Worm (Caenorhabditis elegans) whole organism, L3 larva: ENCODE measurements around the gene ZK637.15.

Experiments used
- ZK546.5 ChIP-seq: sonication (generic microtip); optimal IDR thresholded peaks from 2 replicates; lab custom pipeline; 2017; ENCODE audit warnings: missing biosample characterization, missing genetic modification characterization
- aly-2 ChIP-seq: fragments of 150-350 bp; optimal IDR thresholded peaks from 2 replicates; lab custom pipeline; 2014; ENCODE audit warnings: missing biosample characterization, missing genetic modification characterization
- ama-1 ChIP-seq: fragments of 150-350 bp; optimal IDR thresholded peaks from 2 replicates; lab custom pipeline; 2018
- ceh-16 ChIP-seq: sonication (generic microtip); optimal IDR thresholded peaks from 2 replicates; lab custom pipeline; 2017; ENCODE audit warnings: missing biosample characterization, missing genetic modification characterization
- ceh-28 ChIP-seq: fragments of 150-350 bp; optimal IDR thresholded peaks from 2 replicates; lab custom pipeline; 2014; ENCODE audit warnings: missing biosample characterization, missing genetic modification reagents, missing genetic modification characterization
- ceh-82 ChIP-seq: fragments of 150-350 bp; optimal IDR thresholded peaks from 2 replicates; lab custom pipeline; 2014; ENCODE audit warnings: missing biosample characterization, missing genetic modification characterization
- ceh-9 ChIP-seq: sonication (generic microtip); optimal IDR thresholded peaks from 2 replicates; lab custom pipeline; 2018; ENCODE audit warnings: missing biosample characterization, missing genetic modification characterization
- daf-12 ChIP-seq: fragments of 150-350 bp; optimal IDR thresholded peaks from 2 replicates; lab custom pipeline; 2014; ENCODE audit warnings: missing biosample characterization, missing genetic modification reagents, missing genetic modification characterization
- egl-27 ChIP-seq: sonication (generic microtip); optimal IDR thresholded peaks from 4 replicates; lab custom pipeline; 2017; ENCODE audit warnings: missing biosample characterization, missing genetic modification reagents, missing genetic modification characterization
- egl-5 ChIP-seq: fragments of 150-350 bp; optimal IDR thresholded peaks from 2 replicates; lab custom pipeline; 2017; ENCODE audit warnings: missing biosample characterization, missing genetic modification reagents, missing genetic modification characterization, inconsistent platforms
- elt-1 ChIP-seq: fragments of 150-350 bp; optimal IDR thresholded peaks from 2 replicates; lab custom pipeline; 2014; ENCODE audit warnings: missing biosample characterization, missing genetic modification characterization
- elt-2 ChIP-seq: sonication (generic microtip); optimal IDR thresholded peaks from 2 replicates; lab custom pipeline; 2016; ENCODE audit warnings: missing genetic modification reagents, mild to moderate bottlenecking, missing genetic modification characterization, missing compliant biosample characterization
- elt-3 ChIP-seq, 3 experiments: fragments of 150-350 bp in 1 of 3; sonication (generic microtip) in 2 of 3; optimal IDR thresholded peaks; 2 replicates in 2 of 3; 4 replicates in 1 of 3; lab custom pipeline; 2014 to 2017; ENCODE audit warnings: missing biosample characterization in 3 of 3, missing genetic modification characterization in 3 of 3
- eor-1 ChIP-seq, 2 experiments: fragments of 150-350 bp; optimal IDR thresholded peaks; 2 replicates each; lab custom pipeline; 2014 to 2018; ENCODE audit warnings: missing biosample characterization in 2 of 2, missing genetic modification characterization in 2 of 2
- fkh-10 ChIP-seq: sonication (generic microtip); optimal IDR thresholded peaks from 2 replicates; lab custom pipeline; 2017; ENCODE audit warnings: missing biosample characterization, missing genetic modification reagents, missing genetic modification characterization
- fos-1 ChIP-seq: fragments of 150-350 bp; optimal IDR thresholded peaks from 2 replicates; lab custom pipeline; 2014; ENCODE audit warnings: missing biosample characterization, missing genetic modification characterization
- hmg-11 ChIP-seq: sonication (generic microtip); optimal IDR thresholded peaks from 2 replicates; lab custom pipeline; 2016; ENCODE audit warnings: missing genetic modification characterization, missing compliant biosample characterization
- jun-1 ChIP-seq: fragments of 150-350 bp; optimal IDR thresholded peaks from 2 replicates; lab custom pipeline; 2014; ENCODE audit warnings: missing biosample characterization, missing genetic modification reagents, missing genetic modification characterization
- lin-15B ChIP-seq: fragments of 150-350 bp; optimal IDR thresholded peaks from 2 replicates; lab custom pipeline; 2014; ENCODE audit warnings: missing biosample characterization, missing genetic modification characterization
- lin-39 ChIP-seq: fragments of 150-350 bp; optimal IDR thresholded peaks from 2 replicates; lab custom pipeline; 2018; ENCODE audit warnings: missing biosample characterization, missing genetic modification reagents, missing genetic modification characterization
- lsy-12 ChIP-seq: sonication (generic microtip); optimal IDR thresholded peaks from 2 replicates; lab custom pipeline; 2016; ENCODE audit warnings: mild to moderate bottlenecking, missing genetic modification characterization, missing compliant biosample characterization
- mdl-1 ChIP-seq: fragments of 150-350 bp; optimal IDR thresholded peaks from 2 replicates; lab custom pipeline; 2014; ENCODE audit warnings: missing biosample characterization, missing genetic modification characterization
- mml-1 ChIP-seq: fragments of 150-350 bp; sonication (generic microtip); optimal IDR thresholded peaks from 3 replicates; lab custom pipeline; 2014; ENCODE audit warnings: missing biosample characterization, missing genetic modification characterization
- nfya-1 ChIP-seq: sonication (generic microtip); optimal IDR thresholded peaks from 2 replicates; lab custom pipeline; 2017; ENCODE audit warnings: missing genetic modification characterization, mild to moderate bottlenecking, missing compliant biosample characterization, antibody characterized with exemption, moderate library complexity; ENCODE audit not compliant: insufficient read depth
- nhr-11 ChIP-seq: fragments of 150-350 bp; optimal IDR thresholded peaks from 2 replicates; lab custom pipeline; 2014; ENCODE audit warnings: missing biosample characterization, missing genetic modification characterization
- nhr-12 ChIP-seq: fragments of 150-350 bp; optimal IDR thresholded peaks from 2 replicates; lab custom pipeline; 2014; ENCODE audit warnings: missing biosample characterization, missing genetic modification characterization
- nhr-23 ChIP-seq: fragments of 150-350 bp; optimal IDR thresholded peaks from 2 replicates; lab custom pipeline; 2014; ENCODE audit warnings: missing biosample characterization, missing genetic modification reagents, missing genetic modification characterization
- nhr-237 ChIP-seq: fragments of 150-350 bp; optimal IDR thresholded peaks from 2 replicates; lab custom pipeline; 2014; ENCODE audit warnings: missing biosample characterization, missing genetic modification characterization
- nhr-25 ChIP-seq: sonication (generic microtip); optimal IDR thresholded peaks from 2 replicates; lab custom pipeline; 2017; ENCODE audit warnings: missing biosample characterization, missing genetic modification characterization
- nhr-28 ChIP-seq: fragments of 150-350 bp; optimal IDR thresholded peaks from 2 replicates; lab custom pipeline; 2014; ENCODE audit warnings: missing biosample characterization, missing genetic modification characterization
- nhr-43 ChIP-seq: sonication (generic microtip); optimal IDR thresholded peaks from 2 replicates; lab custom pipeline; 2016; ENCODE audit warnings: mild to moderate bottlenecking, missing genetic modification characterization, missing compliant biosample characterization; ENCODE audit not compliant: poor library complexity, severe bottlenecking
- nhr-67 ChIP-seq: fragments of 150-350 bp; optimal IDR thresholded peaks from 2 replicates; lab custom pipeline; 2014; ENCODE audit warnings: missing biosample characterization, missing genetic modification characterization
- nhr-76 ChIP-seq: fragments of 150-350 bp; sonication (generic microtip); optimal IDR thresholded peaks from 5 replicates; lab custom pipeline; 2014; ENCODE audit warnings: missing biosample characterization, missing genetic modification characterization
- nhr-77 ChIP-seq: fragments of 150-350 bp; optimal IDR thresholded peaks from 2 replicates; lab custom pipeline; 2014; ENCODE audit warnings: missing biosample characterization, missing genetic modification characterization
- pha-4 ChIP-seq: fragments of 150-350 bp; optimal IDR thresholded peaks from 2 replicates; lab custom pipeline; 2014; ENCODE audit warnings: missing biosample characterization, missing genetic modification reagents, missing genetic modification characterization
- pqm-1 ChIP-seq: fragments of 150-350 bp; optimal IDR thresholded peaks from 2 replicates; lab custom pipeline; 2017; ENCODE audit warnings: missing biosample characterization, missing genetic modification characterization, inconsistent platforms
- sea-2 ChIP-seq: fragments of 150-350 bp; sonication (generic microtip); optimal IDR thresholded peaks from 4 replicates; lab custom pipeline; 2014; ENCODE audit warnings: missing biosample characterization, missing genetic modification reagents, missing genetic modification characterization
- skn-1 ChIP-seq: fragments of 150-350 bp; optimal IDR thresholded peaks from 2 replicates; lab custom pipeline; 2014; ENCODE audit warnings: missing biosample characterization, missing genetic modification characterization
- snpc-4 ChIP-seq: fragments of 150-350 bp; optimal IDR thresholded peaks from 2 replicates; lab custom pipeline; 2014; ENCODE audit warnings: missing biosample characterization, missing genetic modification characterization
- tbx-2 ChIP-seq: sonication (generic microtip); optimal IDR thresholded peaks from 2 replicates; lab custom pipeline; 2016; ENCODE audit warnings: mild to moderate bottlenecking, missing genetic modification characterization, missing compliant biosample characterization
- unc-39 ChIP-seq: sonication (generic microtip); optimal IDR thresholded peaks from 4 replicates; lab custom pipeline; 2017; ENCODE audit warnings: missing biosample characterization, missing genetic modification characterization
- zag-1 ChIP-seq: fragments of 150-350 bp; optimal IDR thresholded peaks from 2 replicates; lab custom pipeline; 2014; ENCODE audit warnings: missing biosample characterization, missing genetic modification characterization
- ztf-11 ChIP-seq: fragments of 150-350 bp; optimal IDR thresholded peaks from 2 replicates; lab custom pipeline; 2014; ENCODE audit warnings: missing biosample characterization, missing genetic modification characterization
- ztf-4 ChIP-seq: fragments of 150-350 bp; optimal IDR thresholded peaks from 2 replicates; lab custom pipeline; 2014; ENCODE audit warnings: missing biosample characterization, missing genetic modification characterization

The ZK637.15 gene

ce11 chrIII:8887184-8887801, 32.6 kb upstream of the ZK637.15 start, which contains the start of gene famh-136 (continued):
- TF ChIP-seq ceh-82 (tag; lab: Kevin White, UChicago) (no peak), hmg-11 (peak; percentile 48), jun-1 (tag; lab: Kevin White, UChicago) (peak; percentile 69), elt-2 (tag; lab: Kevin White, UChicago) (peak; percentile 84), zag-1 (tag; lab: Kevin White, UChicago) (no peak), nhr-11 (tag; lab: Kevin White, UChicago) (peak; percentile 68), egl-27 (tag; lab: Kevin White, UChicago) (no peak), tbx-2 (tag; lab: Kevin White, UChicago) (peak; percentile 69), lsy-12 (tag; lab: Kevin White, UChicago) (peak; percentile 57), mml-1 (tag; lab: Kevin White, UChicago) (no peak), ztf-11 (tag; lab: Kevin White, UChicago) (no peak), ama-1 (lab: Kevin White, UChicago) (no peak), nhr-25 (tag; lab: Kevin White, UChicago) (peak; percentile 14), sea-2 (GFP tag; lab: Kevin White, UChicago) (no peak), egl-5 (tag; lab: Kevin White, UChicago) (peak; percentile 23), nhr-237 (tag; lab: Kevin White, UChicago) (no peak), pqm-1 (tag; lab: Kevin White, UChicago) (peak; percentile 58), nhr-43 (tag; lab: Kevin White, UChicago) (peak; percentile 82), nhr-12 (no peak), fkh-10 (GFP tag; lab: Kevin White, UChicago) (no peak), lin-15B (peak; percentile 77), ceh-28 (tag; lab: Kevin White, UChicago) (peak; percentile 71)

ce11 chrIII:8888956-8889355, 30.9 kb upstream of the ZK637.15 start, which contains the start of gene ZK637.14:
TSS of gene ZK637.14 (minus strand) at chrIII:8889156.
- peak; percentile 49 for TF ChIP-seq lin-15B
- TF ChIP-seq pqm-1 (tag; lab: Kevin White, UChicago): peak; percentile 65
- TF ChIP-seq ceh-82 (tag; lab: Kevin White, UChicago): no peak
- no peak for TF ChIP-seq unc-39 (tag; lab: Kevin White, UChicago)
- TF ChIP-seq mdl-1: no peak
- no peak for TF ChIP-seq ztf-4 (tag; lab: Kevin White, UChicago)
- no peak for TF ChIP-seq lsy-12 (tag; lab: Kevin White, UChicago)
- no peak for TF ChIP-seq sea-2 (GFP tag; lab: Kevin White, UChicago)
- no peak for TF ChIP-seq ceh-9 (tag; lab: Kevin White, UChicago)
- peak; percentile 22 for TF ChIP-seq nhr-25 (tag; lab: Kevin White, UChicago)
- TF ChIP-seq nfya-1: peak; percentile 77
- no peak for TF ChIP-seq eor-1 (tag; optimal IDR thresholded peaks at IDR 0.05; lab: Kevin White, UChicago)
- no peak for TF ChIP-seq ceh-28 (tag; lab: Kevin White, UChicago)
- peak; percentile 92 for TF ChIP-seq skn-1
- no peak for TF ChIP-seq fos-1 (tag; lab: Kevin White, UChicago)
- TF ChIP-seq fkh-10 (GFP tag; lab: Kevin White, UChicago): no peak
- peak; percentile 47 for TF ChIP-seq snpc-4 (tag; lab: Kevin White, UChicago)
- TF ChIP-seq ama-1 (lab: Kevin White, UChicago): no peak
- no peak for TF ChIP-seq mml-1 (tag; lab: Kevin White, UChicago)
- TF ChIP-seq lin-39 (tag; lab: Kevin White, UChicago): peak; percentile 8
- TF ChIP-seq nhr-77 (tag; lab: Kevin White, UChicago): no peak
- no peak for TF ChIP-seq tbx-2 (tag; lab: Kevin White, UChicago)
- peak; percentile 26 for TF ChIP-seq hmg-11
- no peak for TF ChIP-seq ZK546.5 (tag; lab: Kevin White, UChicago)
- no peak for TF ChIP-seq egl-27 (tag; lab: Kevin White, UChicago)
- TF ChIP-seq aly-2 (tag; lab: Kevin White, UChicago): no peak
- no peak for TF ChIP-seq elt-3 (tag; optimal IDR thresholded peaks at IDR 0.05; lab: Kevin White, UChicago)
- no peak for TF ChIP-seq daf-12 (tag; lab: Kevin White, UChicago)
- TF ChIP-seq nhr-76 (tag; lab: Kevin White, UChicago): no peak
- peak; percentile 19 for TF ChIP-seq nhr-23
- TF ChIP-seq nhr-28: no peak
- TF ChIP-seq elt-1 (tag; lab: Kevin White, UChicago): no peak
- TF ChIP-seq elt-2 (tag; lab: Kevin White, UChicago): peak; percentile 30
- TF ChIP-seq ceh-16 (tag; lab: Kevin White, UChicago): no peak
- no peak for TF ChIP-seq zag-1 (tag; lab: Kevin White, UChicago)
- TF ChIP-seq nhr-237 (tag; lab: Kevin White, UChicago): no peak
- no peak for TF ChIP-seq nhr-43 (tag; lab: Kevin White, UChicago)
- TF ChIP-seq pha-4 (tag; lab: Kevin White, UChicago): peak; percentile 59
- TF ChIP-seq nhr-67 (tag; lab: Kevin White, UChicago): no peak
- TF ChIP-seq egl-5 (tag; lab: Kevin White, UChicago): peak; percentile 20
- TF ChIP-seq nhr-11 (tag; lab: Kevin White, UChicago): no peak
- peak; percentile 41 for TF ChIP-seq jun-1 (tag; lab: Kevin White, UChicago)
